Fruit fly (Drosophila melanogaster) whole organism, embryonic: ENCODE measurements around the gene Mic26-27.

Experiments used
- Abd-B ChIP-seq: fragments of 200-800 bp; sonication (Bioruptor generic); optimal IDR thresholded peaks from 2 replicates; lab custom pipeline; 2018; ENCODE audit warnings: missing biosample characterization, mild to moderate bottlenecking, missing genetic modification characterization, moderate library complexity
- Bdp1 ChIP-seq: fragments of 200-800 bp; sonication (Bioruptor generic); optimal IDR thresholded peaks from 3 replicates; lab custom pipeline; 2016; ENCODE audit warnings: missing biosample characterization, missing genetic modification characterization
- Bgb ChIP-seq: fragments of 200-800 bp; sonication (Bioruptor generic); IDR thresholded peaks from 2 replicates; pipeline ENCODE4 v1.3.6; 2022; ENCODE audit warnings: missing biosample characterization, missing genetic modification characterization; ENCODE audit not compliant: partially characterized antibody
- CG10274 ChIP-seq: fragments of 200-800 bp; sonication (Bioruptor generic); optimal IDR thresholded peaks from 3 replicates; lab custom pipeline; 2017; ENCODE audit warnings: missing biosample characterization, mild to moderate bottlenecking, missing genetic modification characterization
- CG12071 ChIP-seq: fragments of 200-800 bp; sonication (Bioruptor generic); optimal IDR thresholded peaks from 3 replicates; lab custom pipeline; 2018; ENCODE audit warnings: missing biosample characterization, mild to moderate bottlenecking, missing genetic modification characterization
- CG12236 ChIP-seq: fragments of 200-800 bp; sonication (Bioruptor generic); optimal IDR thresholded peaks from 2 replicates; lab custom pipeline; 2016; ENCODE audit warnings: missing biosample characterization, missing genetic modification characterization
- CG13296 ChIP-seq: fragments of 200-800 bp; sonication (Bioruptor generic); optimal IDR thresholded peaks from 3 replicates; lab custom pipeline; 2018; ENCODE audit warnings: missing biosample characterization, mild to moderate bottlenecking, missing genetic modification characterization
- CG15479 ChIP-seq: fragments of 200-800 bp; sonication (Bioruptor generic); optimal IDR thresholded peaks from 3 replicates; lab custom pipeline; 2019; ENCODE audit warnings: missing biosample characterization, mild to moderate bottlenecking, missing genetic modification characterization, moderate library complexity
- CG18476 ChIP-seq: fragments of 200-800 bp; sonication (Bioruptor generic); optimal IDR thresholded peaks from 2 replicates; lab custom pipeline; 2016; ENCODE audit warnings: missing biosample characterization, mild to moderate bottlenecking, missing genetic modification characterization
- CG2678 ChIP-seq: fragments of 200-800 bp; sonication (Bioruptor generic); optimal IDR thresholded peaks from 3 replicates; lab custom pipeline; 2019; ENCODE audit warnings: missing biosample characterization, mild to moderate bottlenecking, missing genetic modification characterization, moderate library complexity
- CG2889 ChIP-seq: fragments of 200-800 bp; sonication (Bioruptor generic); IDR thresholded peaks from 3 replicates; pipeline ENCODE4 v1.3.6; 2022; ENCODE audit warnings: missing biosample characterization, missing genetic modification characterization
- CG31441 ChIP-seq: fragments of 200-800 bp; sonication (Bioruptor generic); IDR thresholded peaks from 2 replicates; pipeline ENCODE4 v1.3.6; 2022; ENCODE audit warnings: missing biosample characterization, missing genetic modification characterization
- CG42726 ChIP-seq: fragments of 200-800 bp; sonication (Bioruptor generic); IDR thresholded peaks from 2 replicates; pipeline ENCODE4 v1.3.6; 2022; ENCODE audit warnings: missing biosample characterization, missing genetic modification characterization; ENCODE audit not compliant: partially characterized antibody
- CG6254 ChIP-seq: fragments of 200-800 bp; sonication (Bioruptor generic); optimal IDR thresholded peaks from 3 replicates; lab custom pipeline; 2017; ENCODE audit warnings: mild to moderate bottlenecking, missing biosample characterization, missing genetic modification reagents, missing genetic modification characterization
- CG7357 ChIP-seq: fragments of 200-800 bp; sonication (Bioruptor generic); IDR thresholded peaks from 3 replicates; pipeline ENCODE4 v1.3.6; 2022; ENCODE audit warnings: missing biosample characterization, missing genetic modification characterization
- CG8388 ChIP-seq: fragments of 200-800 bp; sonication (Bioruptor generic); optimal IDR thresholded peaks from 2 replicates; lab custom pipeline; 2019; ENCODE audit warnings: missing biosample characterization, mild to moderate bottlenecking, missing genetic modification characterization, moderate library complexity
- D19A ChIP-seq: fragments of 200-800 bp; optimal IDR thresholded peaks from 3 replicates; lab custom pipeline; 2019; ENCODE audit warnings: missing biosample characterization, mild to moderate bottlenecking, missing genetic modification characterization, moderate library complexity
- Deaf1 ChIP-seq: fragments of 200-800 bp; optimal IDR thresholded peaks from 3 replicates; lab custom pipeline; 2019; ENCODE audit warnings: missing biosample characterization, mild to moderate bottlenecking, missing genetic modification characterization, moderate library complexity
- Drgx ChIP-seq: fragments of 200-800 bp; sonication (Bioruptor generic); IDR thresholded peaks from 2 replicates; pipeline ENCODE4 v1.3.6; 2022; ENCODE audit warnings: missing biosample characterization, missing genetic modification characterization
- Ets97D ChIP-seq: fragments of 200-800 bp; sonication (Bioruptor generic); optimal IDR thresholded peaks from 3 replicates; lab custom pipeline; 2016; ENCODE audit warnings: missing biosample characterization, missing genetic modification characterization
- Lim3 ChIP-seq: fragments of 200-800 bp; sonication (Bioruptor generic); IDR thresholded peaks from 2 replicates; pipeline ENCODE4 v1.3.6; 2022; ENCODE audit warnings: missing biosample characterization, missing genetic modification characterization
- Med ChIP-seq: fragments of 200-800 bp; sonication (Bioruptor generic); peaks from one replicate; lab custom pipeline; 2016; ENCODE audit warnings: missing biosample characterization, missing genetic modification characterization, mild to moderate bottlenecking, inconsistent platforms, moderate library complexity
- NK7.1 ChIP-seq: fragments of 200-800 bp; sonication (Bioruptor generic); optimal IDR thresholded peaks from 3 replicates; lab custom pipeline; 2016; ENCODE audit warnings: missing biosample characterization, missing genetic modification characterization
- Oli ChIP-seq: fragments of 200-800 bp; sonication (Bioruptor generic); optimal IDR thresholded peaks from 2 replicates; lab custom pipeline; 2018; ENCODE audit warnings: missing biosample characterization, mild to moderate bottlenecking, missing genetic modification characterization, moderate library complexity
- Six4 ChIP-seq: fragments of 200-800 bp; sonication (Bioruptor generic); optimal IDR thresholded peaks from 2 replicates; lab custom pipeline; 2016; ENCODE audit warnings: missing biosample characterization, missing genetic modification characterization
- YL-1 ChIP-seq: fragments of 200-800 bp; sonication (Bioruptor generic); optimal IDR thresholded peaks from 3 replicates; lab custom pipeline; 2017; ENCODE audit warnings: missing biosample characterization, mild to moderate bottlenecking, missing genetic modification characterization
- ac ChIP-seq: fragments of 200-800 bp; sonication (Bioruptor generic); optimal IDR thresholded peaks from 3 replicates; lab custom pipeline; 2017; ENCODE audit warnings: missing biosample characterization, mild to moderate bottlenecking, missing genetic modification characterization
- bab2 ChIP-seq: fragments of 200-800 bp; sonication (Bioruptor generic); optimal IDR thresholded peaks from 2 replicates; lab custom pipeline; 2016; ENCODE audit warnings: missing biosample characterization, missing genetic modification characterization
- bbx ChIP-seq: fragments of 200-800 bp; sonication (Bioruptor generic); IDR thresholded peaks from 2 replicates; pipeline ENCODE4 v1.3.6; 2022; ENCODE audit warnings: missing biosample characterization, missing genetic modification characterization; ENCODE audit not compliant: partially characterized antibody
- cas ChIP-seq: fragments of 200-800 bp; sonication (Bioruptor generic); IDR thresholded peaks from 2 replicates; pipeline ENCODE4 v1.3.6; 2022; ENCODE audit warnings: missing biosample characterization, missing genetic modification characterization
- chif ChIP-seq, 2 experiments: fragments of 200-800 bp; sonication (Bioruptor generic); optimal IDR thresholded peaks; 3 replicates each; lab custom pipeline; 2016; ENCODE audit warnings: missing biosample characterization in 2 of 2, missing genetic modification characterization in 2 of 2
- dan ChIP-seq: fragments of 200-800 bp; sonication (Bioruptor generic); IDR thresholded peaks from 2 replicates; pipeline ENCODE4 v1.3.6; 2022; ENCODE audit warnings: missing biosample characterization, missing genetic modification characterization
- dmrt99B ChIP-seq: fragments of 200-800 bp; sonication (Bioruptor generic); optimal IDR thresholded peaks from 2 replicates; lab custom pipeline; 2018; ENCODE audit warnings: missing biosample characterization, mild to moderate bottlenecking, missing genetic modification characterization, moderate library complexity
- en ChIP-seq: fragments of 200-800 bp; sonication (Bioruptor generic); optimal IDR thresholded peaks from 2 replicates; lab custom pipeline; 2016; ENCODE audit warnings: missing biosample characterization, missing genetic modification characterization
- hbn ChIP-seq: fragments of 200-800 bp; sonication (Bioruptor generic); IDR thresholded peaks from 2 replicates; pipeline ENCODE4 v1.3.6; 2022; ENCODE audit warnings: missing biosample characterization, missing genetic modification characterization; ENCODE audit not compliant: partially characterized antibody
- insv ChIP-seq, 2 experiments: fragments of 200-800 bp; sonication (Bioruptor generic); optimal IDR thresholded peaks; 3 replicates each; lab custom pipeline; 2016 to 2018; ENCODE audit warnings: missing biosample characterization in 2 of 2, missing genetic modification characterization in 2 of 2
- lbe ChIP-seq: fragments of 200-800 bp; sonication (Bioruptor generic); optimal IDR thresholded peaks from 2 replicates; lab custom pipeline; 2016; ENCODE audit warnings: missing biosample characterization, mild to moderate bottlenecking, missing genetic modification characterization
- lola ChIP-seq, 3 experiments: fragments of >200 bp in 2 of 3; fragments of 200-800 bp in 1 of 3; sonication (Bioruptor generic) in 1 of 3; optimal IDR thresholded peaks; 2 replicates each; lab custom pipeline; 2017 to 2019; ENCODE audit warnings: missing biosample characterization in 3 of 3, missing genetic modification characterization in 3 of 3, mild to moderate bottlenecking in 1 of 3, moderate library complexity in 1 of 3
- nerfin-1 ChIP-seq: fragments of 200-800 bp; sonication (Bioruptor generic); optimal IDR thresholded peaks from 3 replicates; lab custom pipeline; 2019; ENCODE audit warnings: missing biosample characterization, mild to moderate bottlenecking, missing genetic modification characterization, moderate library complexity
- nom ChIP-seq: fragments of 200-800 bp; sonication (Bioruptor generic); optimal IDR thresholded peaks from 2 replicates; lab custom pipeline; 2017; ENCODE audit warnings: missing biosample characterization, missing genetic modification characterization, mild to moderate bottlenecking, moderate library complexity, missing genetic modification reagents
- pan ChIP-seq, 4 experiments: fragments of >200 bp in 3 of 4; fragments of 200-800 bp in 1 of 4; sonication (Bioruptor generic) in 1 of 4; optimal IDR thresholded peaks in 3 of 4; IDR thresholded peaks in 1 of 4; 2 replicates each; pipeline versions ENCODE4 v1.3.6 to Lab custom; 2017 to 2022; ENCODE audit warnings: missing biosample characterization in 2 of 4, missing genetic modification characterization in 2 of 4, mixed read lengths in 1 of 4
- pho ChIP-seq: fragments of 200-800 bp; sonication (Bioruptor generic); optimal IDR thresholded peaks from 2 replicates; lab custom pipeline; 2016; ENCODE audit warnings: missing biosample characterization, missing genetic modification characterization
- phol ChIP-seq: fragments of 200-800 bp; sonication (Bioruptor generic); optimal IDR thresholded peaks from 3 replicates; lab custom pipeline; 2018; ENCODE audit warnings: missing biosample characterization, mild to moderate bottlenecking, missing genetic modification characterization, moderate library complexity
- pros ChIP-seq: fragments of 200-800 bp; sonication (Bioruptor generic); optimal IDR thresholded peaks from 3 replicates; lab custom pipeline; 2019; ENCODE audit warnings: missing biosample characterization, mild to moderate bottlenecking, missing genetic modification characterization, moderate library complexity
- sens ChIP-seq: fragments of 200-800 bp; sonication (Bioruptor generic); peaks from one replicate; lab custom pipeline; 2016; ENCODE audit warnings: missing biosample characterization, missing genetic modification characterization
- tgo ChIP-seq: fragments of 200-800 bp; sonication (Bioruptor generic); IDR thresholded peaks from 3 replicates; pipeline ENCODE4 v1.3.6; 2022; ENCODE audit warnings: missing biosample characterization, missing genetic modification characterization
- z ChIP-seq: fragments of 200-800 bp; sonication (Bioruptor generic); IDR thresholded peaks from 3 replicates; pipeline ENCODE4 v1.3.6; 2022; ENCODE audit warnings: missing biosample characterization, missing genetic modification characterization
- zen ChIP-seq: fragments of 200-800 bp; sonication (Bioruptor generic); optimal IDR thresholded peaks from 3 replicates; lab custom pipeline; 2018; ENCODE audit warnings: missing biosample characterization, mild to moderate bottlenecking, missing genetic modification characterization, moderate library complexity

The Mic26-27 gene

dm6 chr3R:16156032-16156431 is 9.4 kb upstream of the Mic26-27 start:
- peak; percentile 49 for TF ChIP-seq nerfin-1
- TF ChIP-seq CG15479 (GFP tag; lab: Kevin White, UChicago), result no peak
- TF ChIP-seq CG2678 (tag; lab: Kevin White, UChicago), result no peak
- no peak for TF ChIP-seq CG42726 (GFP tag; lab: Robert Waterston, UW)
- TF ChIP-seq, all 482 proteins: peak for 1

DNA sequence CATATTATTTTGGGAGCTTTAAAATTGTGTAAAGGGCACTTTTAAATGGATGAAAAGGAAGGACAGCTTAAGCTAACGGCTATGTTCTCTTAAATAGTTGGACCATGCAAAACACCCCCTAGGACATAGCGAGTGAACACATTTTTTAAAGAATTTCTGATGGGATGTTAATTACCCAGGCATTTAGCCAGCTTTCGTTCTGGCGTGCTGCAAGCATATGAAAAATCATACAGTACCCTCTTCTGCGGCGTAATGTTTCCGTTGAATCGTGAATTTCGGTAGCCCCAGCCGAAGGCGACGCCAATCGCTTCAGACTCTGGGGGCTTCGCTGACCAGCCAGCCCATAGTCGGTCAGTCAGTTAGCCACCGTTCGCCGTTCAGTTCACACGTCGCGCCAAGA is 8.0 kb upstream of the Mic26-27 start, which contains the start of gene CG6006:
TSS of gene CG6006 (plus strand) at position 301 of the 400 bp plus-strand sequence.
- no peak for TF ChIP-seq NK7.1 (GFP tag; lab: Kevin White, UChicago)
- TF ChIP-seq cas (GFP tag; lab: Robert Waterston, UW), result no peak
- TF ChIP-seq sens, result no peak
- no peak for TF ChIP-seq bab2
- TF ChIP-seq CG18476, result no peak
- no peak for TF ChIP-seq pros (GFP tag; lab: Kevin White, UChicago)
- TF ChIP-seq Deaf1 (tag; lab: Kevin White, UChicago), result peak; percentile 42
- no peak for TF ChIP-seq Bgb
- peak; percentile 28 for TF ChIP-seq Med (GFP tag; lab: Kevin White, UChicago)
- no peak for TF ChIP-seq pan (optimal IDR thresholded peaks at IDR 0.05; lab: Kevin White, UChicago)
- no peak for TF ChIP-seq pan (GFP tag; optimal IDR thresholded peaks at IDR 0.05 in 1 of 2, IDR thresholded peaks at IDR 0.05 in 1 of 2)

- no peak for TF ChIP-seq CG2889 (GFP tag; lab: Robert Waterston, UW)
- TF ChIP-seq en, result no peak
- no peak for TF ChIP-seq pho (GFP tag; lab: Kevin White, UChicago)
- no peak for TF ChIP-seq Bdp1 (GFP tag; lab: Kevin White, UChicago)
- peak; percentile 58 for TF ChIP-seq D19A (tag; lab: Kevin White, UChicago)
- TF ChIP-seq Ets97D, result no peak
- no peak for TF ChIP-seq CG31441 (GFP tag; lab: Robert Waterston, UW)
- TF ChIP-seq Drgx, result peak; percentile 57
- no peak for TF ChIP-seq CG6254
- TF ChIP-seq CG7357 (GFP tag; lab: Robert Waterston, UW), result no peak
- no peak for TF ChIP-seq hbn (GFP tag; lab: Robert Waterston, UW)
- peak; percentile 44 for TF ChIP-seq lbe (GFP tag; lab: Kevin White, UChicago)
- no peak for TF ChIP-seq lola (GFP tag; optimal IDR thresholded peaks at IDR 0.05; lab: Kevin White, UChicago)
- TF ChIP-seq phol, result no peak
- no peak for TF ChIP-seq chif (GFP tag; optimal IDR thresholded peaks at IDR 0.05; lab: Kevin White, UChicago)
- no peak for TF ChIP-seq dmrt99B
- TF ChIP-seq Six4 (GFP tag; lab: Kevin White, UChicago), result no peak
- TF ChIP-seq z (GFP tag; lab: Robert Waterston, UW), result no peak
- TF ChIP-seq CG12071, result no peak
- TF ChIP-seq CG12236 (GFP tag; lab: Kevin White, UChicago), result no peak
- no peak for TF ChIP-seq insv (GFP tag; optimal IDR thresholded peaks at IDR 0.05; lab: Kevin White, UChicago)
- no peak for TF ChIP-seq ac (GFP tag; lab: Kevin White, UChicago)
- TF ChIP-seq Lim3 (GFP tag; lab: Robert Waterston, UW), result no peak
- no peak for TF ChIP-seq CG13296
- no peak for TF ChIP-seq bbx (GFP tag; lab: Robert Waterston, UW)
- no peak for TF ChIP-seq CG10274
- TF ChIP-seq CG8388 (GFP tag; lab: Kevin White, UChicago), result no peak
- no peak for TF ChIP-seq Oli (tag; lab: Kevin White, UChicago)
- TF ChIP-seq dan (GFP tag; lab: Robert Waterston, UW), result no peak
- no peak for TF ChIP-seq tgo (GFP tag; lab: Robert Waterston, UW)
- TF ChIP-seq zen, result no peak
- no peak for TF ChIP-seq Abd-B (GFP tag; lab: Kevin White, UChicago)
- peak; percentile 24 for TF ChIP-seq nom (GFP tag; lab: Kevin White, UChicago)
- TF ChIP-seq YL-1 (GFP tag; lab: Kevin White, UChicago), result no peak
Observed at dm6 chr3R:16154263-16154662, 7.6 kb upstream of the Mic26-27 start.
